Worm (Caenorhabditis elegans) whole organism, young adult: Measurements from ENCODE around the gene fbxc-20.

ENCODE experiments used
- B0261.1 ChIP-seq: sonication (generic microtip); optimal IDR thresholded peaks from 2 replicates; lab custom pipeline; 2016; ENCODE audit warnings: mild to moderate bottlenecking, missing genetic modification characterization, moderate library complexity, missing compliant biosample characterization
- D2030.7 ChIP-seq: fragments of 200-800 bp; sonication (Bioruptor generic); IDR thresholded peaks from 2 replicates; pipeline ENCODE4 v1.3.6; 2022; ENCODE audit warnings: missing genetic modification reagents, missing genetic modification characterization, missing compliant biosample characterization
- F10E7.11 ChIP-seq: sonication (generic microtip); optimal IDR thresholded peaks from 2 replicates; lab custom pipeline; 2017; ENCODE audit warnings: mild to moderate bottlenecking, missing genetic modification characterization, moderate library complexity, missing compliant biosample characterization
- F37B4.10 ChIP-seq: fragments of 200-800 bp; sonication (Bioruptor generic); IDR thresholded peaks from 2 replicates; pipeline ENCODE4 v1.3.6; 2022; ENCODE audit warnings: missing genetic modification characterization, missing compliant biosample characterization
- F39B2.1 ChIP-seq: fragments of 200-800 bp; sonication (Bioruptor generic); IDR thresholded peaks from 2 replicates; pipeline ENCODE4 v1.3.6; 2022; ENCODE audit warnings: missing genetic modification reagents, missing genetic modification characterization, missing compliant biosample characterization
- K11D2.4 ChIP-seq: fragments of 200-800 bp; sonication (Bioruptor generic); IDR thresholded peaks from 2 replicates; pipeline ENCODE4 v1.3.6; 2022; ENCODE audit warnings: missing genetic modification reagents, missing genetic modification characterization, missing compliant biosample characterization
- Y53G8AR.9 ChIP-seq: fragments of 200-800 bp; sonication (Bioruptor generic); conservative IDR thresholded peaks from 2 replicates; pipeline ENCODE4 v1.3.6; 2022; ENCODE audit warnings: missing genetic modification reagents, missing genetic modification characterization, missing compliant biosample characterization
- Y56A3A.18 ChIP-seq: fragments of 200-800 bp; sonication (Bioruptor generic); IDR thresholded peaks from 2 replicates; pipeline ENCODE4 v1.3.6; 2022; ENCODE audit warnings: missing genetic modification reagents, missing genetic modification characterization, missing compliant biosample characterization
- Y79H2A.3 ChIP-seq: fragments of 200-800 bp; sonication (Bioruptor generic); conservative IDR thresholded peaks from 2 replicates; pipeline ENCODE4 v1.3.6; 2022; ENCODE audit warnings: missing genetic modification reagents, missing genetic modification characterization, missing compliant biosample characterization
- Y95B8A.8 ChIP-seq: fragments of 200-800 bp; sonication (Bioruptor generic); IDR thresholded peaks from 2 replicates; pipeline ENCODE4 v1.3.6; 2022; ENCODE audit warnings: missing genetic modification reagents, missing genetic modification characterization, missing compliant biosample characterization
- ZK185.1 ChIP-seq: sonication (generic microtip); optimal IDR thresholded peaks from 2 replicates; lab custom pipeline; 2016; ENCODE audit warnings: mild to moderate bottlenecking, missing genetic modification characterization, missing compliant biosample characterization; ENCODE audit not compliant: poor library complexity, severe bottlenecking
- aptf-2 ChIP-seq: fragments of 200-800 bp; sonication (Bioruptor generic); conservative IDR thresholded peaks from 2 replicates; pipeline ENCODE4 v1.3.6; 2022; ENCODE audit warnings: missing genetic modification reagents, missing genetic modification characterization, missing compliant biosample characterization
- athp-1 ChIP-seq: sonication (generic microtip); optimal IDR thresholded peaks from 2 replicates; lab custom pipeline; 2017; ENCODE audit warnings: mild to moderate bottlenecking, missing genetic modification characterization, missing compliant biosample characterization
- attf-5 ChIP-seq: fragments of 200-800 bp; sonication (Bioruptor generic); optimal IDR thresholded peaks from 2 replicates; lab custom pipeline; 2018; ENCODE audit warnings: mild to moderate bottlenecking, missing genetic modification characterization, missing compliant biosample characterization
- bed-2 ChIP-seq: fragments of 200-800 bp; sonication (Bioruptor generic); IDR thresholded peaks from 2 replicates; pipeline ENCODE4 v1.3.6; 2022; ENCODE audit warnings: missing genetic modification reagents, missing genetic modification characterization, missing compliant biosample characterization
- ceh-27 ChIP-seq: fragments of 200-800 bp; sonication (Bioruptor generic); optimal IDR thresholded peaks from 2 replicates; lab custom pipeline; 2018; ENCODE audit warnings: mild to moderate bottlenecking, missing genetic modification characterization, moderate library complexity, missing compliant biosample characterization
- ceh-58 ChIP-seq: fragments of 200-800 bp; sonication (Bioruptor generic); IDR thresholded peaks from 2 replicates; pipeline ENCODE4 v1.3.6; 2022; ENCODE audit warnings: missing genetic modification characterization, missing compliant biosample characterization
- die-1 ChIP-seq: sonication (generic microtip); optimal IDR thresholded peaks from 2 replicates; lab custom pipeline; 2016; ENCODE audit warnings: missing genotype, mild to moderate bottlenecking, missing genetic modification characterization, missing compliant biosample characterization
- dox-1 ChIP-seq: fragments of 200-800 bp; sonication (Bioruptor generic); IDR thresholded peaks from 2 replicates; pipeline ENCODE4 v1.3.6; 2022; ENCODE audit warnings: missing genetic modification reagents, missing genetic modification characterization, missing compliant biosample characterization
- efl-1 ChIP-seq: fragments of 150-350 bp; optimal IDR thresholded peaks from 2 replicates; lab custom pipeline; 2014; ENCODE audit warnings: missing biosample characterization, missing genetic modification reagents, missing genetic modification characterization
- egl-18 ChIP-seq: fragments of 200-800 bp; sonication (Bioruptor generic); IDR thresholded peaks from 2 replicates; pipeline ENCODE4 v1.3.6; 2022; ENCODE audit warnings: missing genetic modification reagents, missing genetic modification characterization, missing compliant biosample characterization
- ets-4 ChIP-seq: fragments of 200-800 bp; sonication (Bioruptor generic); optimal IDR thresholded peaks from 2 replicates; lab custom pipeline; 2018; ENCODE audit warnings: mild to moderate bottlenecking, missing genetic modification characterization, missing compliant biosample characterization
- fkh-3 ChIP-seq: sonication (generic microtip); optimal IDR thresholded peaks from 2 replicates; lab custom pipeline; 2016; ENCODE audit warnings: mild to moderate bottlenecking, missing genetic modification characterization, missing compliant biosample characterization
- gei-17 ChIP-seq: fragments of 200-800 bp; sonication (Bioruptor generic); optimal IDR thresholded peaks from 2 replicates; lab custom pipeline; 2018; ENCODE audit warnings: mild to moderate bottlenecking, missing genetic modification characterization, missing compliant biosample characterization
- hlh-12 ChIP-seq: sonication (generic microtip); optimal IDR thresholded peaks from 2 replicates; lab custom pipeline; 2016; ENCODE audit warnings: missing genetic modification characterization, missing compliant biosample characterization
- hlh-26 ChIP-seq: fragments of 200-800 bp; sonication (Bioruptor generic); conservative IDR thresholded peaks from 2 replicates; pipeline ENCODE4 v1.3.6; 2022; ENCODE audit warnings: missing genetic modification reagents, missing genetic modification characterization, missing compliant biosample characterization
- hsf-1 ChIP-seq: fragments of 200-800 bp; sonication (Bioruptor generic); IDR thresholded peaks from 2 replicates; pipeline ENCODE4 v1.3.6; 2022; ENCODE audit warnings: missing genetic modification reagents, missing genetic modification characterization, missing compliant biosample characterization
- lag-1 ChIP-seq: fragments of 200-800 bp; sonication (Bioruptor generic); IDR thresholded peaks from 2 replicates; pipeline ENCODE4 v1.3.6; 2022; ENCODE audit warnings: missing genetic modification reagents, missing genetic modification characterization, missing compliant biosample characterization
- lin-26 ChIP-seq: fragments of 200-800 bp; sonication (Bioruptor generic); IDR thresholded peaks from 2 replicates; pipeline ENCODE4 v1.3.6; 2022; ENCODE audit warnings: missing genetic modification reagents, missing genetic modification characterization, missing compliant biosample characterization
- madf-3 ChIP-seq: fragments of 200-800 bp; sonication (Bioruptor generic); IDR thresholded peaks from 2 replicates; pipeline ENCODE4 v1.3.6; 2022; ENCODE audit warnings: missing genetic modification reagents, missing genetic modification characterization, missing compliant biosample characterization
- madf-6 ChIP-seq: fragments of 200-800 bp; sonication (Bioruptor generic); IDR thresholded peaks from 2 replicates; pipeline ENCODE4 v1.3.6; 2022; ENCODE audit warnings: missing genetic modification reagents, missing genetic modification characterization, missing compliant biosample characterization
- mcd-1 ChIP-seq: fragments of 200-800 bp; sonication (Bioruptor generic); IDR thresholded peaks from 2 replicates; pipeline ENCODE4 v1.3.6; 2022; ENCODE audit warnings: missing genetic modification reagents, missing genetic modification characterization, missing compliant biosample characterization
- mes-4 ChIP-seq: sonication (generic microtip); optimal IDR thresholded peaks from 2 replicates; lab custom pipeline; 2016; ENCODE audit warnings: missing genotype, missing genetic modification characterization, missing compliant biosample characterization
- nfya-1 ChIP-seq: sonication (generic microtip); optimal IDR thresholded peaks from 2 replicates; lab custom pipeline; 2017; ENCODE audit warnings: antibody characterized with exemption, missing compliant biosample characterization, missing genetic modification characterization, borderline replicate concordance; ENCODE audit not compliant: insufficient read depth
- nfyb-1 ChIP-seq: fragments of 200-800 bp; sonication (Bioruptor generic); IDR thresholded peaks from 2 replicates; pipeline ENCODE4 v1.3.6; 2022; ENCODE audit warnings: missing genetic modification reagents, missing genetic modification characterization, missing compliant biosample characterization
- nhr-120 ChIP-seq: fragments of 200-800 bp; sonication (Bioruptor generic); IDR thresholded peaks from 2 replicates; pipeline ENCODE4 v1.3.6; 2022; ENCODE audit warnings: missing genetic modification characterization, missing compliant biosample characterization
- nhr-80 ChIP-seq: sonication (generic microtip); optimal IDR thresholded peaks from 2 replicates; lab custom pipeline; 2016; ENCODE audit warnings: missing genetic modification characterization, missing compliant biosample characterization
- rpc-1 ChIP-seq, 2 experiments: fragments of 150-350 bp in 1 of 2; sonication (generic microtip) in 1 of 2; optimal IDR thresholded peaks; 2 replicates each; lab custom pipeline; 2014 to 2018; ENCODE audit warnings: missing biosample characterization in 1 of 2, missing genetic modification characterization in 1 of 2, missing genetic modification reagents in 1 of 2, missing genotype in 1 of 2
- sea-2 ChIP-seq: fragments of 200-800 bp; sonication (Bioruptor generic); IDR thresholded peaks from 2 replicates; pipeline ENCODE4 v1.3.6; 2022; ENCODE audit warnings: missing genetic modification characterization, missing compliant biosample characterization
- snpc-1.1 ChIP-seq: sonication (generic microtip); optimal IDR thresholded peaks from 2 replicates; lab custom pipeline; 2017; ENCODE audit warnings: missing genetic modification characterization, mild to moderate bottlenecking, missing compliant biosample characterization, antibody characterized with exemption, moderate library complexity, missing genotype, missing genetic modification reagents; ENCODE audit not compliant: insufficient read depth
- snpc-4 ChIP-seq, 5 experiments: fragments of 150-350 bp in 1 of 5; sonication (generic microtip) in 4 of 5; optimal IDR thresholded peaks; 2 replicates each; lab custom pipeline; 2014 to 2018; ENCODE audit warnings: missing genetic modification characterization in 5 of 5, missing biosample characterization in 3 of 5, antibody characterized with exemption in 2 of 5, mild to moderate bottlenecking in 2 of 5, missing compliant biosample characterization in 2 of 5, missing genotype in 2 of 5, moderate library complexity in 2 of 5, missing genetic modification reagents in 1 of 5
- somi-1 ChIP-seq: fragments of 200-800 bp; sonication (Bioruptor generic); optimal IDR thresholded peaks from 2 replicates; lab custom pipeline; 2018; ENCODE audit warnings: mild to moderate bottlenecking, missing genetic modification characterization, missing compliant biosample characterization
- tbp1 ChIP-seq: fragments of 200-800 bp; sonication (Bioruptor generic); optimal IDR thresholded peaks from 2 replicates; lab custom pipeline; 2018; ENCODE audit warnings: mild to moderate bottlenecking, missing genetic modification characterization, missing compliant biosample characterization
- unc-62 ChIP-seq: fragments of 150-350 bp; optimal IDR thresholded peaks from 2 replicates; lab custom pipeline; 2014; ENCODE audit warnings: missing biosample characterization, missing genetic modification reagents, missing genetic modification characterization
- xnd-1 ChIP-seq: sonication (generic microtip); optimal IDR thresholded peaks from 2 replicates; lab custom pipeline; 2016; ENCODE audit warnings: missing genotype, missing genetic modification reagents, missing genetic modification characterization, missing compliant biosample characterization
- ztf-18 ChIP-seq: sonication (generic microtip); optimal IDR thresholded peaks from 2 replicates; lab custom pipeline; 2016; ENCODE audit warnings: missing genotype, mild to moderate bottlenecking, missing genetic modification characterization, missing compliant biosample characterization
- ztf-25 ChIP-seq: fragments of 200-800 bp; sonication (Bioruptor generic); IDR thresholded peaks from 2 replicates; pipeline ENCODE4 v1.3.6; 2022; ENCODE audit warnings: missing genetic modification reagents, missing genetic modification characterization, missing compliant biosample characterization
- ztf-26 ChIP-seq: sonication (generic microtip); optimal IDR thresholded peaks from 2 replicates; lab custom pipeline; 2017; ENCODE audit warnings: missing genetic modification characterization, missing compliant biosample characterization
- ztf-28 ChIP-seq: fragments of 200-800 bp; sonication (Bioruptor generic); IDR thresholded peaks from 2 replicates; pipeline ENCODE4 v1.3.6; 2022; ENCODE audit warnings: missing genetic modification reagents, missing genetic modification characterization, missing compliant biosample characterization

The fbxc-20 gene

DNA sequence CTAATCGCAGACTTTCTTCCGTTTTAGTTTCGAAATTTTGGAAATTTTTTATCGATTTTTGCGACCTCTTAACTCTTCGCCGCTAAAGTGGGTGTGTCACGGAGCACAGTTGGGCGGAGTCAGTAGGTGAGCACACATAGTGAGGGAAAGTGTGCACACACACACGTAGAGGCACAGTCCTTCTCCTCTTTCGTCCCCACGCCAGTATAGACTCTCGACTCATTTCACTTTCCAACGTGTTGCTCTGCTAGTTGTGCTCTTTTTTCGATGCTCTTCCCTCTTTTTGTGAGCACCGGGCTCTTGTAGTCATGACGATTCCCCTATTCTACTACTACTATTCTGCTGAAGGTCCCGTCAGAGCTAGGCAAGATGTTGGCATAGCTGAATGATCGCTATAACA, 33.6 kb downstream of the fbxc-20 start (continued):
- TF ChIP-seq hsf-1 (GFP tag; lab: Robert Waterston, UW) (peak; percentile 35; the same call in 1 of the 2 replicates), ceh-58 (GFP tag; lab: Robert Waterston, UW) (no peak), hlh-26 (no peak), snpc-4 (GFP tag; optimal IDR thresholded peaks at IDR 0.05; lab: Kevin White, UChicago) (no peak), snpc-4 (tag; optimal IDR thresholded peaks at IDR 0.05; lab: Kevin White, UChicago) (no peak), ztf-18 (tag; lab: Kevin White, UChicago) (no peak), F10E7.11 (tag; lab: Kevin White, UChicago) (no peak), ztf-26 (tag; lab: Kevin White, UChicago) (no peak), tbp1 (GFP tag; lab: Kevin White, UChicago) (no peak), dox-1 (GFP tag; lab: Robert Waterston, UW) (peak; percentile 56), madf-6 (GFP tag; lab: Robert Waterston, UW) (peak; percentile 17; the same call in 1 of the 2 replicates), Y79H2A.3 (GFP tag; lab: Robert Waterston, UW) (no peak), unc-62 (no peak), ZK185.1 (no peak), B0261.1 (no peak), egl-18 (GFP tag; lab: Robert Waterston, UW) (no peak), nfyb-1 (GFP tag; lab: Robert Waterston, UW) (peak; percentile 61), efl-1 (GFP tag; lab: Kevin White, UChicago) (no peak), aptf-2 (GFP tag; lab: Robert Waterston, UW) (no peak), fkh-3 (no peak), die-1 (tag; lab: Kevin White, UChicago) (no peak), nfya-1 (tag; lab: Kevin White, UChicago) (no peak), xnd-1 (tag; lab: Kevin White, UChicago) (no peak), sea-2 (GFP tag; lab: Robert Waterston, UW) (no peak), mes-4 (tag; lab: Kevin White, UChicago) (no peak), gei-17 (no peak), Y95B8A.8 (no peak), madf-3 (0 out of 2 replicates have a peak, but pooled peaks have one; percentile 34), Y53G8AR.9 (GFP tag; lab: Robert Waterston, UW) (no peak), Y56A3A.18 (GFP tag; lab: Robert Waterston, UW) (no peak), somi-1 (GFP tag; lab: Kevin White, UChicago) (no peak), snpc-1.1 (no peak), rpc-1 (optimal IDR thresholded peaks at IDR 0.05; lab: Kevin White, UChicago) (no peak), rpc-1 (tag; optimal IDR thresholded peaks at IDR 0.05; lab: Kevin White, UChicago) (no peak), bed-2 (GFP tag; lab: Robert Waterston, UW) (no peak), ztf-25 (GFP tag; lab: Robert Waterston, UW) (no peak), D2030.7 (GFP tag; lab: Robert Waterston, UW) (no peak), hlh-12 (tag; lab: Kevin White, UChicago) (no peak), lag-1 (GFP tag; lab: Robert Waterston, UW) (no peak), ceh-27 (GFP tag; lab: Kevin White, UChicago) (no peak), nhr-120 (GFP tag; lab: Robert Waterston, UW) (no peak), attf-5 (peak; percentile 9), F37B4.10 (GFP tag; lab: Robert Waterston, UW) (no peak), F39B2.1 (no peak), nhr-80 (tag; lab: Kevin White, UChicago) (peak; percentile 71), K11D2.4 (GFP tag; lab: Robert Waterston, UW) (0 out of 2 replicates have a peak, but pooled peaks have one; percentile 21), athp-1 (tag; lab: Kevin White, UChicago) (no peak), lin-26 (no peak), ztf-28 (GFP tag; lab: Robert Waterston, UW) (no peak), mcd-1 (GFP tag; lab: Robert Waterston, UW) (0 out of 2 replicates have a peak, but pooled peaks have one; percentile 6), ets-4 (no peak)
